Worm (Caenorhabditis elegans) whole organism, L1 larva: ENCODE measurements around the gene ZK355.2.

Experiments
- C34B4.2 ChIP-seq: sonication (generic microtip); optimal IDR thresholded peaks from 2 replicates; lab custom pipeline; 2017; ENCODE audit warnings: mild to moderate bottlenecking, missing genetic modification characterization, missing compliant biosample characterization
- ama-1 ChIP-seq: fragments of 150-350 bp; optimal IDR thresholded peaks from 2 replicates; lab custom pipeline; 2014
- elt-2 ChIP-seq: sonication (generic microtip); optimal IDR thresholded peaks from 2 replicates; lab custom pipeline; 2016; ENCODE audit warnings: missing genetic modification characterization, mild to moderate bottlenecking, inconsistent platforms, missing compliant biosample characterization, missing genetic modification reagents
- elt-3 ChIP-seq, 6 experiments: fragments of 150-350 bp in 1 of 6; sonication (generic microtip); optimal IDR thresholded peaks; 2 replicates each; lab custom pipeline; 2017 to 2018; ENCODE audit warnings: missing biosample characterization in 6 of 6, missing genetic modification characterization in 6 of 6, inconsistent platforms in 1 of 6
- fkh-8 ChIP-seq: sonication (generic microtip); optimal IDR thresholded peaks from 2 replicates; lab custom pipeline; 2016; ENCODE audit warnings: mild to moderate bottlenecking, missing genetic modification characterization, missing compliant biosample characterization
- lir-3 ChIP-seq: sonication (generic microtip); optimal IDR thresholded peaks from 2 replicates; lab custom pipeline; 2016; ENCODE audit warnings: mild to moderate bottlenecking, missing genetic modification characterization, moderate library complexity, missing compliant biosample characterization; ENCODE audit not compliant: poor library complexity
- lsy-2 ChIP-seq, 2 experiments: fragments of 150-350 bp; optimal IDR thresholded peaks; 2 replicates each; lab custom pipeline; 2014; ENCODE audit warnings: missing biosample characterization in 2 of 2, missing genetic modification characterization in 2 of 2
- nhr-77 ChIP-seq: fragments of 150-350 bp; optimal IDR thresholded peaks from 2 replicates; lab custom pipeline; 2014; ENCODE audit warnings: missing biosample characterization, missing genetic modification characterization

DNA sequence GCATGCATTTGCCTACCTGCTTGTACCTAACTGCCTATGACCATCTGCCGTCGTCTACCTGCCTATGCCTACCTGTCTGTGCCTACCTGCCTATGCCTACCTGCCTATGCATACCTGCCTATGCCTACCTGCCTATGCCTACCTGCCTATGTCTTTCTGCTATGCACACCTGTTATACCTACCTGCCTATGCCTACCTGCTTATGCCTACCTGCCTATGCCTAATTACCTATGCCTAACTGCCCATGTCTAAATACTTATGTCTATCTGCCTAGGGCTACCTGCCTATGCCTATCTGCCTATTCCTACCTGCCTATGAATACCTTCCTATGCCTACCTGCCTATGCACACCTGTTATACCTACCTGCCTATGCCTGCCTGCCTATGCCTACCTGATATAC, 42.6 kb downstream of the ZK355.2 start:
- TF ChIP-seq ama-1 (lab: Kevin White, UChicago) (no peak), fkh-8 (no peak), elt-2 (tag; lab: Kevin White, UChicago) (no peak), C34B4.2 (tag; lab: Kevin White, UChicago) (no peak), lir-3 (tag; lab: Kevin White, UChicago) (no peak), nhr-77 (no peak), lsy-2 (tag; optimal IDR thresholded peaks at IDR 0.05; lab: Kevin White, UChicago) (no peak), elt-3 (tag; optimal IDR thresholded peaks at IDR 0.05; lab: Kevin White, UChicago) (no peak)
